Worm (Caenorhabditis elegans) whole organism, late embryonic: ENCODE results near the gene dro-1.

Source experiments
- C08G9.2 ChIP-seq: sonication (generic microtip); optimal IDR thresholded peaks from 2 replicates; lab custom pipeline; 2016; ENCODE audit warnings: mild to moderate bottlenecking, missing genetic modification characterization, moderate library complexity, missing compliant biosample characterization
- C38D4.7 ChIP-seq: fragments of 200-800 bp; sonication (Bioruptor generic); optimal IDR thresholded peaks from 2 replicates; lab custom pipeline; 2018; ENCODE audit warnings: mild to moderate bottlenecking, missing genetic modification characterization, moderate library complexity, missing compliant biosample characterization
- F13H6.1 ChIP-seq: sonication (generic microtip); optimal IDR thresholded peaks from 2 replicates; lab custom pipeline; 2016; ENCODE audit warnings: missing genetic modification characterization, missing compliant biosample characterization
- T23F11.4 ChIP-seq: fragments of 200-800 bp; sonication (Bioruptor generic); optimal IDR thresholded peaks from 2 replicates; lab custom pipeline; 2018; ENCODE audit warnings: mild to moderate bottlenecking, missing genetic modification characterization, missing compliant biosample characterization
- Y22D7AL.16 ChIP-seq: sonication (generic microtip); optimal IDR thresholded peaks from 2 replicates; lab custom pipeline; 2016; ENCODE audit warnings: missing genetic modification characterization, missing compliant biosample characterization
- ahr-1 ChIP-seq: sonication (generic microtip); optimal IDR thresholded peaks from 2 replicates; lab custom pipeline; 2016; ENCODE audit warnings: missing genetic modification characterization, missing compliant biosample characterization
- ama-1 ChIP-seq: fragments of 150-350 bp; optimal IDR thresholded peaks from 2 replicates; lab custom pipeline; 2014
- ceh-18 ChIP-seq: sonication (generic microtip); optimal IDR thresholded peaks from 2 replicates; lab custom pipeline; 2016; ENCODE audit warnings: missing genetic modification characterization, missing compliant biosample characterization
- ceh-19 ChIP-seq: fragments of 200-800 bp; sonication (Bioruptor generic); optimal IDR thresholded peaks from 2 replicates; lab custom pipeline; 2018; ENCODE audit warnings: mild to moderate bottlenecking, missing genetic modification characterization, missing compliant biosample characterization
- ceh-2 ChIP-seq: sonication (generic microtip); optimal IDR thresholded peaks from 2 replicates; lab custom pipeline; 2016; ENCODE audit warnings: missing genotype, missing genetic modification characterization, missing compliant biosample characterization
- ceh-24 ChIP-seq: sonication (generic microtip); optimal IDR thresholded peaks from 2 replicates; lab custom pipeline; 2016; ENCODE audit warnings: mild to moderate bottlenecking, missing genetic modification characterization, missing compliant biosample characterization
- ceh-30 ChIP-seq: fragments of 150-350 bp; optimal IDR thresholded peaks from 2 replicates; lab custom pipeline; 2014; ENCODE audit warnings: missing biosample characterization, missing genetic modification characterization
- ceh-31 ChIP-seq: sonication (generic microtip); optimal IDR thresholded peaks from 2 replicates; lab custom pipeline; 2016; ENCODE audit warnings: missing genetic modification characterization, missing compliant biosample characterization
- ceh-34 ChIP-seq: sonication (generic microtip); optimal IDR thresholded peaks from 2 replicates; lab custom pipeline; 2016; ENCODE audit warnings: mild to moderate bottlenecking, missing genetic modification characterization, missing compliant biosample characterization
- ceh-6 ChIP-seq: fragments of 200-800 bp; sonication (Bioruptor generic); optimal IDR thresholded peaks from 2 replicates; lab custom pipeline; 2018; ENCODE audit warnings: mild to moderate bottlenecking, missing genetic modification characterization, missing compliant biosample characterization
- ceh-9 ChIP-seq: sonication (generic microtip); optimal IDR thresholded peaks from 2 replicates; lab custom pipeline; 2016; ENCODE audit warnings: mild to moderate bottlenecking, missing genetic modification characterization, inconsistent platforms, missing compliant biosample characterization
- dmd-4 ChIP-seq: sonication (generic microtip); optimal IDR thresholded peaks from 2 replicates; lab custom pipeline; 2016; ENCODE audit warnings: borderline replicate concordance, missing genetic modification characterization, missing compliant biosample characterization
- elt-2 ChIP-seq: sonication (generic microtip); optimal IDR thresholded peaks from 2 replicates; lab custom pipeline; 2016; ENCODE audit warnings: missing genetic modification reagents, missing genetic modification characterization, missing compliant biosample characterization
- eyg-1 ChIP-seq: sonication (generic microtip); optimal IDR thresholded peaks from 2 replicates; lab custom pipeline; 2016; ENCODE audit warnings: missing genotype, missing genetic modification characterization, missing compliant biosample characterization
- hlh-30 ChIP-seq: sonication (generic microtip); optimal IDR thresholded peaks from 2 replicates; lab custom pipeline; 2017; ENCODE audit warnings: antibody characterized with exemption, missing genetic modification characterization, missing compliant biosample characterization; ENCODE audit not compliant: insufficient read depth
- lim-6 ChIP-seq: sonication (generic microtip); optimal IDR thresholded peaks from 2 replicates; lab custom pipeline; 2016; ENCODE audit warnings: missing genetic modification characterization, missing compliant biosample characterization
- madf-2 ChIP-seq: sonication (generic microtip); optimal IDR thresholded peaks from 2 replicates; lab custom pipeline; 2017; ENCODE audit warnings: missing genetic modification characterization, missing compliant biosample characterization
- nfya-1 ChIP-seq: sonication (generic microtip); optimal IDR thresholded peaks from 2 replicates; lab custom pipeline; 2017; ENCODE audit warnings: missing genetic modification characterization, mild to moderate bottlenecking, missing compliant biosample characterization, antibody characterized with exemption, moderate library complexity
- nhr-11 ChIP-seq: fragments of 150-350 bp; optimal IDR thresholded peaks from 2 replicates; lab custom pipeline; 2014; ENCODE audit warnings: missing biosample characterization, missing genetic modification characterization
- nhr-232 ChIP-seq: sonication (generic microtip); optimal IDR thresholded peaks from 2 replicates; lab custom pipeline; 2016; ENCODE audit warnings: missing genetic modification characterization, missing compliant biosample characterization
- pax-1 ChIP-seq: fragments of 150-350 bp; optimal IDR thresholded peaks from 2 replicates; lab custom pipeline; 2014; ENCODE audit warnings: missing biosample characterization, missing genetic modification characterization
- pha-4 ChIP-seq: fragments of 150-350 bp; optimal IDR thresholded peaks from 2 replicates; lab custom pipeline; 2018; ENCODE audit warnings: missing biosample characterization, missing genetic modification reagents, missing genetic modification characterization
- pros-1 ChIP-seq: fragments of 150-350 bp; optimal IDR thresholded peaks from 2 replicates; lab custom pipeline; 2014; ENCODE audit warnings: missing biosample characterization, missing genetic modification reagents, missing genetic modification characterization
- ref-2 ChIP-seq: sonication (generic microtip); optimal IDR thresholded peaks from 2 replicates; lab custom pipeline; 2016; ENCODE audit warnings: missing genetic modification characterization, missing compliant biosample characterization
- rnt-1 ChIP-seq: sonication (generic microtip); optimal IDR thresholded peaks from 2 replicates; lab custom pipeline; 2016; ENCODE audit warnings: missing genetic modification characterization, missing compliant biosample characterization
- sdc-2 ChIP-seq: sonication (generic microtip); optimal IDR thresholded peaks from 2 replicates; lab custom pipeline; 2016; ENCODE audit warnings: missing genotype, missing genetic modification characterization, missing compliant biosample characterization
- ttx-3 ChIP-seq: sonication (generic microtip); optimal IDR thresholded peaks from 2 replicates; lab custom pipeline; 2016; ENCODE audit warnings: missing genetic modification reagents, missing genetic modification characterization, missing compliant biosample characterization
- unc-42 ChIP-seq: sonication (generic microtip); optimal IDR thresholded peaks from 2 replicates; lab custom pipeline; 2016; ENCODE audit warnings: missing genotype, missing genetic modification characterization, missing compliant biosample characterization
- unc-55 ChIP-seq: sonication (generic microtip); optimal IDR thresholded peaks from 2 replicates; lab custom pipeline; 2017; ENCODE audit warnings: missing biosample characterization, missing genetic modification reagents, missing genetic modification characterization
- zip-5 ChIP-seq: sonication (generic microtip); optimal IDR thresholded peaks from 2 replicates; lab custom pipeline; 2016; ENCODE audit warnings: missing genetic modification characterization, missing compliant biosample characterization
- ztf-16 ChIP-seq: sonication (generic microtip); optimal IDR thresholded peaks from 2 replicates; lab custom pipeline; 2017; ENCODE audit warnings: missing genetic modification characterization, missing compliant biosample characterization

Gene dro-1

ce11 chrIII:13298722-13299431 is 43.6 kb upstream of the dro-1 start, which contains the start of gene pgm-2:
TSS of gene pgm-2 (plus strand) at chrIII:13299378.
- no peak for TF ChIP-seq nhr-11 (tag; lab: Kevin White, UChicago)
- no peak for TF ChIP-seq nhr-232 (tag; lab: Kevin White, UChicago)
- TF ChIP-seq ceh-2 (tag; lab: Kevin White, UChicago) = no peak
- no peak for TF ChIP-seq ceh-6 (GFP tag; lab: Kevin White, UChicago)
- peak; percentile 51 for TF ChIP-seq elt-2 (tag; lab: Kevin White, UChicago)
- no peak for TF ChIP-seq T23F11.4 (GFP tag; lab: Kevin White, UChicago)

- TF ChIP-seq madf-2 (tag; lab: Kevin White, UChicago) = no peak
- TF ChIP-seq ref-2 = no peak
- no peak for TF ChIP-seq hlh-30
- no peak for TF ChIP-seq elt-2 (tag; lab: Kevin White, UChicago)
- TF ChIP-seq unc-55 (GFP tag; lab: Kevin White, UChicago) = no peak
Measured at ce11 chrIII:13301983-13302382, 40.5 kb upstream of the dro-1 start.

- TF ChIP-seq ahr-1 (tag; lab: Kevin White, UChicago) (no peak), zip-5 (tag; lab: Kevin White, UChicago) (no peak), nhr-232 (tag; lab: Kevin White, UChicago) (no peak), ztf-16 (no peak), ceh-9 (no peak), ceh-19 (GFP tag; lab: Kevin White, UChicago) (no peak)
Measured at ce11 chrIII:13302578-13302977, 39.9 kb upstream of the dro-1 start.

ce11 chrIII:13305537-13305936 is 36.9 kb upstream of the dro-1 start:
- no peak for TF ChIP-seq ceh-24 (tag; lab: Kevin White, UChicago)
- no peak for TF ChIP-seq sdc-2 (tag; lab: Kevin White, UChicago)
- TF ChIP-seq unc-42 (tag; lab: Kevin White, UChicago) = no peak
- no peak for TF ChIP-seq nfya-1
- TF ChIP-seq pros-1 (tag; lab: Kevin White, UChicago) = no peak
- TF ChIP-seq ceh-9 = no peak
- no peak for TF ChIP-seq unc-55 (GFP tag; lab: Kevin White, UChicago)
- no peak for TF ChIP-seq rnt-1 (tag; lab: Kevin White, UChicago)
- no peak for TF ChIP-seq pax-1 (tag; lab: Kevin White, UChicago)
- no peak for TF ChIP-seq eyg-1
- TF ChIP-seq hlh-30 = no peak
- no peak for TF ChIP-seq dmd-4 (tag; lab: Kevin White, UChicago)
- TF ChIP-seq ceh-18 (tag; lab: Kevin White, UChicago) = no peak
- no peak for TF ChIP-seq zip-5 (tag; lab: Kevin White, UChicago)
- TF ChIP-seq ttx-3 (tag; lab: Kevin White, UChicago) = no peak
- TF ChIP-seq lim-6 = no peak
- no peak for TF ChIP-seq ceh-34 (tag; lab: Kevin White, UChicago)
- TF ChIP-seq ama-1 = no peak
- TF ChIP-seq, all 69 proteins: peak for 0

- TF ChIP-seq unc-42 (tag; lab: Kevin White, UChicago) (peak; percentile 78), ceh-31 (tag; lab: Kevin White, UChicago) (peak; percentile 12), elt-2 (tag; lab: Kevin White, UChicago) (no peak), ceh-34 (tag; lab: Kevin White, UChicago) (peak; percentile 12), nfya-1 (peak; percentile 42), F13H6.1 (tag; lab: Kevin White, UChicago) (no peak), Y22D7AL.16 (tag; lab: Kevin White, UChicago) (no peak), unc-55 (GFP tag; lab: Kevin White, UChicago) (no peak), ceh-30 (no peak), C08G9.2 (tag; lab: Kevin White, UChicago) (no peak), C38D4.7 (no peak), sdc-2 (tag; lab: Kevin White, UChicago) (no peak), pha-4 (tag; lab: Kevin White, UChicago) (no peak)
Measured at ce11 chrIII:13307107-13307506, 35.4 kb upstream of the dro-1 start, which contains the start of the genes klp-19 and slc-36.1. TSS of gene klp-19 (minus strand) at chrIII:13307259. TSS of gene slc-36.1 (plus strand) at chrIII:13307502.
